Worm (Caenorhabditis elegans): ENCODE data around the gene pqn-65.
A peak's percentile ranks its signal among the peaks of the same experiment; 100 is the strongest.

pqn-65 gene

ce11 chrX:4628350-4628749, 8.9 kb upstream of the pqn-65 start:
- no peak for TF ChIP-seq cog-1 (tag; optimal IDR thresholded peaks at IDR 0.05)
- TF ChIP-seq flt-1 (GFP tag; IDR thresholded peaks at IDR 0.05): no peak
- no peak for TF ChIP-seq klf-2 (GFP tag; conservative IDR thresholded peaks at IDR 0.05)
- TF ChIP-seq tab-1 (GFP tag; IDR thresholded peaks at IDR 0.05): no peak
- no peak for TF ChIP-seq ztf-23 (GFP tag; IDR thresholded peaks at IDR 0.05)
- TF ChIP-seq ztf-29 (GFP tag; IDR thresholded peaks at IDR 0.05): no peak
- no peak for TF ChIP-seq T22C8.4 (GFP tag; IDR thresholded peaks at IDR 0.05)
- no peak for TF ChIP-seq ref-1 (GFP tag; conservative IDR thresholded peaks at IDR 0.05)
- no peak for TF ChIP-seq med-1 (GFP tag; optimal IDR thresholded peaks at IDR 0.05; ENCODE audit: insufficient read depth)

ce11 chrX:4626891-4627290, 7.5 kb upstream of the pqn-65 start:
- no peak for TF ChIP-seq ztf-23 (GFP tag; IDR thresholded peaks at IDR 0.05)
- no peak for TF ChIP-seq cog-1 (tag; optimal IDR thresholded peaks at IDR 0.05)
- no peak for TF ChIP-seq med-1 (GFP tag; optimal IDR thresholded peaks at IDR 0.05; ENCODE audit: insufficient read depth)
- TF ChIP-seq ztf-29 (GFP tag; IDR thresholded peaks at IDR 0.05): no peak
- TF ChIP-seq tab-1 (GFP tag; IDR thresholded peaks at IDR 0.05): no peak
- no peak for TF ChIP-seq ref-1 (GFP tag; conservative IDR thresholded peaks at IDR 0.05)
- TF ChIP-seq T22C8.4 (GFP tag; IDR thresholded peaks at IDR 0.05): no peak

- no peak for TF ChIP-seq ztf-29 (GFP tag; IDR thresholded peaks at IDR 0.05)
- TF ChIP-seq ztf-23 (GFP tag; IDR thresholded peaks at IDR 0.05): no peak
- TF ChIP-seq ref-1 (GFP tag; conservative IDR thresholded peaks at IDR 0.05): no peak
- no peak for TF ChIP-seq med-1 (GFP tag; optimal IDR thresholded peaks at IDR 0.05; ENCODE audit: insufficient read depth)
- TF ChIP-seq klf-2 (GFP tag; conservative IDR thresholded peaks at IDR 0.05): no peak
- no peak for TF ChIP-seq cog-1 (tag; optimal IDR thresholded peaks at IDR 0.05)
- TF ChIP-seq T22C8.4 (GFP tag; IDR thresholded peaks at IDR 0.05): no peak
- TF ChIP-seq tab-1 (GFP tag; IDR thresholded peaks at IDR 0.05): no peak
- no peak for TF ChIP-seq flt-1 (GFP tag; IDR thresholded peaks at IDR 0.05)
Measured at ce11 chrX:4625080-4625479, 5.6 kb upstream of the pqn-65 start.

ce11 chrX:4623707-4624106, 4.3 kb upstream of the pqn-65 start:
- TF ChIP-seq flt-1 (GFP tag; IDR thresholded peaks at IDR 0.05) (no peak), klf-2 (GFP tag; conservative IDR thresholded peaks at IDR 0.05) (no peak)

- TF ChIP-seq tab-1 (GFP tag; IDR thresholded peaks at IDR 0.05): no peak
Measured at ce11 chrX:4622024-4622423, 2.6 kb upstream of the pqn-65 start, which contains the start of gene C46C11.3. C46C11.3 (plus strand) TSS chrX:4622324.

ce11 chrX:4620019-4620418, 584 bp upstream of the pqn-65 start:
- no peak for TF ChIP-seq ref-1 (GFP tag; conservative IDR thresholded peaks at IDR 0.05)
- no peak for TF ChIP-seq ztf-29 (GFP tag; IDR thresholded peaks at IDR 0.05)
- no peak for TF ChIP-seq flt-1 (GFP tag; IDR thresholded peaks at IDR 0.05)
- TF ChIP-seq tab-1 (GFP tag; IDR thresholded peaks at IDR 0.05): no peak
- no peak for TF ChIP-seq klf-2 (GFP tag; conservative IDR thresholded peaks at IDR 0.05)
- no peak for TF ChIP-seq T22C8.4 (GFP tag; IDR thresholded peaks at IDR 0.05)
- no peak for TF ChIP-seq ztf-23 (GFP tag; IDR thresholded peaks at IDR 0.05)
- no peak for TF ChIP-seq cog-1 (tag; optimal IDR thresholded peaks at IDR 0.05)
- TF ChIP-seq med-1 (GFP tag; optimal IDR thresholded peaks at IDR 0.05; ENCODE audit: insufficient read depth): no peak

- TF ChIP-seq klf-2 (GFP tag; conservative IDR thresholded peaks at IDR 0.05) (no peak), ztf-29 (GFP tag; IDR thresholded peaks at IDR 0.05) (no peak), flt-1 (GFP tag; IDR thresholded peaks at IDR 0.05) (0 out of 2 replicates have a peak, but pooled peaks have one; percentile 55), cog-1 (tag; optimal IDR thresholded peaks at IDR 0.05) (peak; percentile 20)
Measured at ce11 chrX:4616832-4617231, 2.6 kb downstream of the pqn-65 start.

ce11 chrX:4615034-4615433, 4.4 kb downstream of the pqn-65 start:
- TF ChIP-seq ztf-23 (GFP tag; IDR thresholded peaks at IDR 0.05): no peak
- no peak for TF ChIP-seq tab-1 (GFP tag; IDR thresholded peaks at IDR 0.05)
- TF ChIP-seq cog-1 (tag; optimal IDR thresholded peaks at IDR 0.05): no peak

ce11 chrX:4609635-4610034, 9.8 kb downstream of the pqn-65 start:
- TF ChIP-seq tab-1 (GFP tag; IDR thresholded peaks at IDR 0.05): no peak
- TF ChIP-seq med-1 (GFP tag; optimal IDR thresholded peaks at IDR 0.05; ENCODE audit: insufficient read depth): no peak
- no peak for TF ChIP-seq klf-2 (GFP tag; conservative IDR thresholded peaks at IDR 0.05)
- no peak for TF ChIP-seq ztf-29 (GFP tag; IDR thresholded peaks at IDR 0.05)
- TF ChIP-seq T22C8.4 (GFP tag; IDR thresholded peaks at IDR 0.05): no peak
- TF ChIP-seq ref-1 (GFP tag; conservative IDR thresholded peaks at IDR 0.05): no peak
- no peak for TF ChIP-seq ztf-23 (GFP tag; IDR thresholded peaks at IDR 0.05)
- TF ChIP-seq flt-1 (GFP tag; IDR thresholded peaks at IDR 0.05): no peak
- no peak for TF ChIP-seq cog-1 (tag; optimal IDR thresholded peaks at IDR 0.05)

ce11 chrX:4607300-4607699, 12.1 kb downstream of the pqn-65 start:
- TF ChIP-seq tab-1 (GFP tag; IDR thresholded peaks at IDR 0.05) (no peak), ref-1 (GFP tag; conservative IDR thresholded peaks at IDR 0.05) (no peak), cog-1 (tag; optimal IDR thresholded peaks at IDR 0.05) (no peak), med-1 (GFP tag; optimal IDR thresholded peaks at IDR 0.05; ENCODE audit: insufficient read depth) (no peak), ztf-23 (GFP tag; IDR thresholded peaks at IDR 0.05) (no peak), klf-2 (GFP tag; conservative IDR thresholded peaks at IDR 0.05) (no peak), ztf-29 (GFP tag; IDR thresholded peaks at IDR 0.05) (no peak), T22C8.4 (GFP tag; IDR thresholded peaks at IDR 0.05) (no peak), flt-1 (GFP tag; IDR thresholded peaks at IDR 0.05) (no peak)

ce11 chrX:4606389-4606880, 13.0 kb downstream of the pqn-65 start:
- TF ChIP-seq tab-1 (GFP tag; IDR thresholded peaks at IDR 0.05) (peak; percentile 48; the same call in 1 of the 2 replicates), ztf-23 (GFP tag; IDR thresholded peaks at IDR 0.05) (peak; percentile 76), cog-1 (tag; optimal IDR thresholded peaks at IDR 0.05) (peak; percentile 71), flt-1 (GFP tag; IDR thresholded peaks at IDR 0.05) (peak; percentile 84)

All from whole organism, midembryonic.